Fruit fly (Drosophila melanogaster): ENCODE data around the gene AdamTS-B.

Gene AdamTS-B

dm6 chrX:5672243-5673051 lies 25.9 kb upstream of the AdamTS-B start, which contains the start of gene RpL35 (continued):
- TF ChIP-seq CG11247 (GFP tag; IDR thresholded peaks at IDR 0.05) = peak; percentile 27; the same call in 1 of the 2 replicates
- peak; percentile 52 for TF ChIP-seq CG12219 (GFP tag; optimal IDR thresholded peaks at IDR 0.05)
- TF ChIP-seq dan (GFP tag; IDR thresholded peaks at IDR 0.05) = no peak
- peak; percentile 38 for TF ChIP-seq CG12391 (tag; optimal IDR thresholded peaks at IDR 0.05)
- TF ChIP-seq CG6765 (GFP tag; optimal IDR thresholded peaks at IDR 0.05) = peak; percentile 56
- no peak for TF ChIP-seq corto (GFP tag; optimal IDR thresholded peaks at IDR 0.05)
- TF ChIP-seq Sox100B (GFP tag; optimal IDR thresholded peaks at IDR 0.05) = no peak
- no peak for TF ChIP-seq CG5953 (GFP tag; IDR thresholded peaks at IDR 0.05)
- TF ChIP-seq CG3163 (GFP tag; optimal IDR thresholded peaks at IDR 0.05) = peak; percentile 31
- peak; percentile 53; the same call in 1 of the 2 replicates for TF ChIP-seq CG13287 (GFP tag; IDR thresholded peaks at IDR 0.05; ENCODE audit: partially characterized antibody)
- TF ChIP-seq peb (GFP tag; IDR thresholded peaks at IDR 0.05) = 0 out of 2 replicates have a peak, but pooled peaks have one; percentile 7
- TF ChIP-seq NK7.1 (GFP tag; optimal IDR thresholded peaks at IDR 0.05) = peak; percentile 37
- TF ChIP-seq CG3995 (GFP tag; optimal IDR thresholded peaks at IDR 0.05) = peak; percentile 62
- peak; percentile 29 for TF ChIP-seq CG4282 (GFP tag; optimal IDR thresholded peaks at IDR 0.05)
- TF ChIP-seq CG9215 (GFP tag; IDR thresholded peaks at IDR 0.05) = no peak
- no peak for TF ChIP-seq CG34224 (GFP tag; IDR thresholded peaks at IDR 0.05; ENCODE audit: partially characterized antibody)
- TF ChIP-seq Nf-YB (GFP tag; optimal IDR thresholded peaks at IDR 0.05) = peak; percentile 6
- TF ChIP-seq br (optimal IDR thresholded peaks at IDR 0.05) = no peak
- TF ChIP-seq CG10979 (tag; optimal IDR thresholded peaks at IDR 0.05) = peak; percentile 18
- TF ChIP-seq CG3838 (GFP tag; optimal IDR thresholded peaks at IDR 0.05) = no peak
- peak; percentile 20 for TF ChIP-seq CG1529 (GFP tag; optimal IDR thresholded peaks at IDR 0.05)
- peak; percentile 48 for TF ChIP-seq HmgZ (tag; optimal IDR thresholded peaks at IDR 0.05)
- peak; percentile 11 for TF ChIP-seq CHES-1-like (GFP tag; optimal IDR thresholded peaks at IDR 0.05)
- peak; percentile 36 for TF ChIP-seq CG18262 (tag; optimal IDR thresholded peaks at IDR 0.05)
- TF ChIP-seq disco-r (GFP tag; optimal IDR thresholded peaks at IDR 0.05) = no peak
- TF ChIP-seq repo (GFP tag; optimal IDR thresholded peaks at IDR 0.05) = no peak
- 0 out of 2 replicates have a peak, but pooled peaks have one; percentile 17 for TF ChIP-seq sim (GFP tag; IDR thresholded peaks at IDR 0.05)
- peak; percentile 33 for TF ChIP-seq salm (tag; optimal IDR thresholded peaks at IDR 0.05)
- TF ChIP-seq ERR (GFP tag; optimal IDR thresholded peaks at IDR 0.05) = peak; percentile 4
- TF ChIP-seq crp (GFP tag; optimal IDR thresholded peaks at IDR 0.05) = no peak
- TF ChIP-seq Dll (GFP tag; IDR thresholded peaks at IDR 0.05; ENCODE audit: partially characterized antibody) = peak; percentile 58; the same call in 3 of the 4 replicates
- TF ChIP-seq sima (GFP tag; optimal IDR thresholded peaks at IDR 0.05) = no peak
- no peak for TF ChIP-seq pan (optimal IDR thresholded peaks at IDR 0.05)
- TF ChIP-seq pan (GFP tag; optimal IDR thresholded peaks at IDR 0.05 in 1 of 2, IDR thresholded peaks at IDR 0.05 in 1 of 2) = peak in 1 of 2 experiments; percentile 9
- peak; percentile 52 for TF ChIP-seq nau (GFP tag; optimal IDR thresholded peaks at IDR 0.05)
- peak; percentile 80 for TF ChIP-seq CG17186 (GFP tag; optimal IDR thresholded peaks at IDR 0.05)
- TF ChIP-seq usp (GFP tag; optimal IDR thresholded peaks at IDR 0.05) = no peak
- no peak for TF ChIP-seq H15 (GFP tag; IDR thresholded peaks at IDR 0.05)
- no peak for TF ChIP-seq CG10321 (GFP tag; IDR thresholded peaks at IDR 0.05)
- no peak for TF ChIP-seq bowl (GFP tag; IDR thresholded peaks at IDR 0.05)
- TF ChIP-seq CG8388 (GFP tag; optimal IDR thresholded peaks at IDR 0.05) = peak; percentile 13
- TF ChIP-seq bab2 (GFP tag; optimal IDR thresholded peaks at IDR 0.05) = peak; percentile 8
- peak; percentile 77 for TF ChIP-seq nom (GFP tag; optimal IDR thresholded peaks at IDR 0.05)
- no peak for TF ChIP-seq CG11398 (GFP tag; optimal IDR thresholded peaks at IDR 0.05)
- no peak for TF ChIP-seq dmrt11E (tag; optimal IDR thresholded peaks at IDR 0.05)
- TF ChIP-seq CG31388 (GFP tag; optimal IDR thresholded peaks at IDR 0.05) = no peak
- peak; percentile 28 for TF ChIP-seq B-H2 (GFP tag; optimal IDR thresholded peaks at IDR 0.05)
- TF ChIP-seq CoRest (tag; optimal IDR thresholded peaks at IDR 0.05) = no peak
- TF ChIP-seq sqz (GFP tag; optimal IDR thresholded peaks at IDR 0.05) = peak; percentile 36
